Fruit fly (Drosophila melanogaster) whole organism: ENCODE results near the gene Kots.

Source experiments
- CG8478 ChIP-seq: fragments of >200 bp; optimal IDR thresholded peaks from 2 replicates; lab custom pipeline; 2018; ENCODE audit warnings: inconsistent platforms
- EcR ChIP-seq, 2 experiments: fragments of >200 bp; optimal IDR thresholded peaks; 2 replicates each; lab custom pipeline; 2017; ENCODE audit warnings: missing biosample characterization in 2 of 2, missing genetic modification characterization in 2 of 2, missing genetic modification reagents in 2 of 2
- pan ChIP-seq: fragments of >200 bp; optimal IDR thresholded peaks from 2 replicates; lab custom pipeline; 2017
- psq ChIP-seq: fragments of >200 bp; optimal IDR thresholded peaks from 2 replicates; lab custom pipeline; 2017

DNA sequence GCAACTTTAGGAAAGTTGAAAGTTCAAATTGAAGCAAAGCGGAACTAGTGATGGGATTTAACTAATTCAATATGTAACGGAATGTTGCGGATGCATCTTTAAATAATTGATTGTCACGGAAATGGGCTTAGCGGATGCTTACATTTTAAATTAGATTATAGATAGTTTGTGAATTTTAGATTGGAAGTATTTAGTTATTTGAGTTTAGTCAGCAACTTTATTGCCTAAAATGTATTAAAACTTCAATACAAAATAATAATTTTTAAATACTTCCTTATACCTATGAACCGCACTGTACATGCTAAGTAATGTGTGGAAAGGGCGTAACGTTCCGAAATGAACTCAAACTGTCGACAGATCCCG lies 42.9 kb upstream of the Kots start:
- TF ChIP-seq CG8478 (lab: Kevin White, UChicago): no peak
- TF ChIP-seq EcR (GFP tag; optimal IDR thresholded peaks at IDR 0.05; lab: Kevin White, UChicago): no peak
- TF ChIP-seq psq (lab: Kevin White, UChicago): no peak
- no peak for TF ChIP-seq pan (lab: Kevin White, UChicago)
